Worm (Caenorhabditis elegans) whole organism, mixed stage, embryonic: Measurements from ENCODE around the gene Y37H2A.18.

Source experiments
- bed-3 ChIP-seq: fragments of 200-800 bp; sonication (Bioruptor generic); optimal IDR thresholded peaks from 3 replicates; lab custom pipeline; 2018; ENCODE audit warnings: mild to moderate bottlenecking, missing genetic modification characterization, moderate library complexity, missing compliant biosample characterization
- nhr-237 ChIP-seq: fragments of 150-350 bp; optimal IDR thresholded peaks from 2 replicates; lab custom pipeline; 2014; ENCODE audit warnings: missing biosample characterization, missing genetic modification characterization
- nhr-28 ChIP-seq: fragments of 150-350 bp; optimal IDR thresholded peaks from 2 replicates; lab custom pipeline; 2014; ENCODE audit warnings: missing biosample characterization, missing genetic modification characterization
- pha-4 ChIP-seq: fragments of 150-350 bp; optimal IDR thresholded peaks from 2 replicates; lab custom pipeline; 2018; ENCODE audit warnings: missing biosample characterization, missing genetic modification reagents, missing genetic modification characterization
- snpc-4 ChIP-seq: fragments of 150-350 bp; optimal IDR thresholded peaks from 2 replicates; lab custom pipeline; 2014; ENCODE audit warnings: missing biosample characterization, missing genetic modification characterization
- zip-8 ChIP-seq: fragments of 150-350 bp; optimal IDR thresholded peaks from 2 replicates; lab custom pipeline; 2014; ENCODE audit warnings: missing biosample characterization, missing genetic modification characterization

- TF ChIP-seq nhr-237 (tag; lab: Kevin White, UChicago) (no peak), snpc-4 (no peak), pha-4 (tag; lab: Kevin White, UChicago) (no peak), zip-8 (tag; lab: Kevin White, UChicago) (no peak), nhr-28 (tag; lab: Kevin White, UChicago) (no peak), bed-3 (GFP tag; lab: Kevin White, UChicago) (no peak)
Measured at ce11 chrV:18137679-18138078, 4.6 kb upstream of the Y37H2A.18 start.
